Fruit fly (Drosophila melanogaster) whole organism, adult: Measurements from ENCODE around the gene NdufA3.
A peak's percentile ranks its signal among the peaks of the same experiment; 100 is the strongest.

Experiments
- bab1 ChIP-seq: fragments of 200-800 bp; sonication (Bioruptor generic); optimal IDR thresholded peaks from 3 replicates; lab custom pipeline; 2019; ENCODE audit warnings: missing biosample characterization, mild to moderate bottlenecking, missing genetic modification characterization, moderate library complexity
- ovo ChIP-seq: fragments of 200-800 bp; sonication (Bioruptor generic); optimal IDR thresholded peaks from 2 replicates; lab custom pipeline; 2016; ENCODE audit warnings: missing biosample characterization, missing genetic modification characterization
- tj ChIP-seq: fragments of 200-800 bp; sonication (Bioruptor generic); optimal IDR thresholded peaks from 3 replicates; lab custom pipeline; 2017; ENCODE audit warnings: missing biosample characterization, mild to moderate bottlenecking, missing genetic modification characterization, moderate library complexity

Gene NdufA3

dm6 chrX:9110155-9110909, 49.5 kb downstream of the NdufA3 start:
- TF ChIP-seq ovo (peak; percentile 72), bab1 (GFP tag; lab: Kevin White, UChicago) (no peak), tj (GFP tag; lab: Kevin White, UChicago) (peak; percentile 81)
